Fruit fly (Drosophila melanogaster): ENCODE data around the gene RtGEF.

The RtGEF gene

DNA sequence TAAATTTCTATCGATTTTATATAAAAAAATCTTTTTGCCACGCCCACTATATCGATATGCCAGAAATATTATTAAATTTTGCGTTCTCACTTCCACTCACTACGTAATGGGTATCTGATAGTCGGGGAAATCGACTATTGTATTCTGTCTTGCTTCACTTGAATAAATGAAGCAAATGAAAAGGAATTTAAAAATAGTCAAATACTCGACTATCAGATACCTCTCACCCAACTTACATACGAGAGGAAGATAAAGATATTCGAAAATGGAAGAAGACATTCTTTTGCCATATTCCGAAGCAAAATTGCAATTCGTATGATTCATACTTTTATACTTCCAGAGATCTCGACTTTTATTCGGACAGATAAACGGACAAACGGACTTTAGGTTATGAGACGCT is 63.6 kb downstream of the RtGEF start:
- TF ChIP-seq CG17801 (GFP tag; optimal IDR thresholded peaks at IDR 0.05; ENCODE audit: partially characterized antibody), result no peak

DNA sequence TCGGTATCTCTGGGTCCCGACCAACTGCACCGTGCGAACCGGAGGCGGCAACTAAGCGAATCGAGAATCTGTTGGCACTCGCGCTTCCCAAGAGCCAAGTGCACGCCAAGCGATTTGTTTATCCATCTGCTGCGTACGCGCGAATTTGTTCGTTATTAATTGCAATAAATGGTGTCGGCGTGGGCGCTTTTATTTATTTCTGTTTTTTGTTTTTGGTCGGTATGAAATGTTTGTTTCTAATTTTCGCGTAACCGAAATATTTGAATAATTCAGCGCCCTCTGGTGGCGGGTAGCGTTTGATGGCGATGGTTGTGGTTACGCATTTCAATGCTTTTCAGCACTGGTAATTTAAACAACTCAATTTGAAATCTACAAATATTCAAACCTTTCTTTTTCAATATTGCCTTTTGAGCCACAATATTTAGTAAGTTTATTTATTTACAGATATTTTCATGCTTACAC is 64.5 kb downstream of the RtGEF start, which contains the start of gene CG10947:
CG10947 (minus strand) TSS at position 51 of the 462 bp plus-strand sequence.
- TF ChIP-seq CG17801 (GFP tag; optimal IDR thresholded peaks at IDR 0.05; ENCODE audit: partially characterized antibody), result no peak

All from ovary, adult (tissue).